Worm (Caenorhabditis elegans): ENCODE data around the gene F10G2.2.

DNA sequence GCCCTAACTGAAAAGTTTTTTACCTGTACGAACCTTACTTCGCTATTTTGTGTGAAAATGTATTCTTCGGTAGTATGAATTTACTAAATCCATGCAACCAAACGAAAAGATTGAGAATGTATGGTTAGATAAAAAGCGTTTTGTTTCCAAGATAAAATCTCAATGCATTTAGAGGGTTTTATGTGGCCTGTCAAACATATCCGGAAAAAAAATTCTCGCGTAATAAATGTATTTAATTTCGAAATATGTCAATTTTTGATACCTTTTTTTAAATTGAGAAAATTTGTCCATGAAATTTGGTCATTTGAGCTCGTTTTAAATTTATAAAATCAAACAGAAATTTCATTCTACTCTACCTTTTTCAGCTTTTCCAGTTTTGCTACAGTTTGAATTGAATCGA is 35.7 kb upstream of the F10G2.2 start, which contains the start of gene F07G11.4:
- TF ChIP-seq egl-27 (tag; optimal IDR thresholded peaks at IDR 0.05): no peak
- TF ChIP-seq tbx-2 (tag; optimal IDR thresholded peaks at IDR 0.05): no peak
- no peak for TF ChIP-seq lin-39 (tag; optimal IDR thresholded peaks at IDR 0.05)
- no peak for TF ChIP-seq ama-1 (optimal IDR thresholded peaks at IDR 0.05)

Measured in whole organism, L3 larva.